Fruit fly (Drosophila melanogaster) whole organism, embryonic: Measurements from ENCODE around the gene CG13457.

Experiments
- B-H1 ChIP-seq: fragments of 200-800 bp; sonication (Bioruptor generic); IDR thresholded peaks from 3 replicates; pipeline ENCODE4 v1.3.6; 2022; ENCODE audit warnings: missing biosample characterization, missing genetic modification characterization
- BEAF-32 ChIP-seq: fragments of 200-800 bp; sonication (Bioruptor generic); optimal IDR thresholded peaks from 3 replicates; lab custom pipeline; 2017; ENCODE audit warnings: missing biosample characterization, missing genetic modification characterization, mild to moderate bottlenecking, moderate library complexity, missing genetic modification reagents
- CG10209 ChIP-seq: fragments of 200-800 bp; sonication (Bioruptor generic); optimal IDR thresholded peaks from 3 replicates; lab custom pipeline; 2017; ENCODE audit warnings: missing biosample characterization, mild to moderate bottlenecking, missing genetic modification characterization, missing genetic modification reagents
- CG11247 ChIP-seq: fragments of 200-800 bp; sonication (Bioruptor generic); IDR thresholded peaks from 2 replicates; pipeline ENCODE4 v1.3.6; 2022; ENCODE audit warnings: missing biosample characterization, missing genetic modification characterization
- CG11456 ChIP-seq: fragments of 200-800 bp; sonication (Bioruptor generic); IDR thresholded peaks from 3 replicates; pipeline ENCODE4 v1.3.6; 2022; ENCODE audit warnings: missing biosample characterization, missing genetic modification characterization
- CG11504 ChIP-seq: fragments of 200-800 bp; sonication (Bioruptor generic); optimal IDR thresholded peaks from 3 replicates; lab custom pipeline; 2019; ENCODE audit warnings: missing biosample characterization, mild to moderate bottlenecking, missing genetic modification characterization, moderate library complexity
- CG11560 ChIP-seq: fragments of 200-800 bp; sonication (Bioruptor generic); IDR thresholded peaks from 3 replicates; pipeline ENCODE4 v1.3.6; 2022; ENCODE audit warnings: missing biosample characterization, missing genetic modification characterization
- CG11695 ChIP-seq: fragments of 200-800 bp; sonication (Bioruptor generic); IDR thresholded peaks from 3 replicates; pipeline ENCODE4 v1.3.6; 2022; ENCODE audit warnings: missing biosample characterization, missing genetic modification characterization
- CG14667 ChIP-seq: fragments of 200-800 bp; sonication (Bioruptor generic); IDR thresholded peaks from 2 replicates; pipeline ENCODE4 v1.3.6; 2022; ENCODE audit warnings: missing biosample characterization, missing genetic modification characterization
- CG15073 ChIP-seq: fragments of 200-800 bp; sonication (Bioruptor generic); optimal IDR thresholded peaks from 2 replicates; lab custom pipeline; 2016; ENCODE audit warnings: missing biosample characterization, missing genetic modification characterization
- CG15269 ChIP-seq: fragments of 200-800 bp; sonication (Bioruptor generic); optimal IDR thresholded peaks from 2 replicates; lab custom pipeline; 2018; ENCODE audit warnings: missing biosample characterization, mild to moderate bottlenecking, missing genetic modification characterization, moderate library complexity
- CG16813 ChIP-seq: fragments of 200-800 bp; sonication (Bioruptor generic); IDR thresholded peaks from 3 replicates; pipeline ENCODE4 v1.3.6; 2022; ENCODE audit warnings: missing biosample characterization, missing genetic modification characterization; ENCODE audit not compliant: partially characterized antibody
- CG1832 ChIP-seq: fragments of 200-800 bp; sonication (Bioruptor generic); optimal IDR thresholded peaks from 2 replicates; lab custom pipeline; 2017; ENCODE audit warnings: missing biosample characterization, mild to moderate bottlenecking, missing genetic modification characterization, inconsistent platforms
- CG2202 ChIP-seq: fragments of 200-800 bp; sonication (Bioruptor generic); optimal IDR thresholded peaks from 2 replicates; lab custom pipeline; 2018; ENCODE audit warnings: missing biosample characterization, mild to moderate bottlenecking, missing genetic modification characterization
- CG2712 ChIP-seq: fragments of 200-800 bp; optimal IDR thresholded peaks from 3 replicates; lab custom pipeline; 2019; ENCODE audit warnings: missing biosample characterization, mild to moderate bottlenecking, missing genetic modification characterization, moderate library complexity
- CG3163 ChIP-seq: fragments of 200-800 bp; sonication (Bioruptor generic); optimal IDR thresholded peaks from 3 replicates; lab custom pipeline; 2016; ENCODE audit warnings: missing biosample characterization, missing genetic modification characterization
- CG33557 ChIP-seq: fragments of 200-800 bp; sonication (Bioruptor generic); optimal IDR thresholded peaks from 2 replicates; lab custom pipeline; 2019; ENCODE audit warnings: missing biosample characterization, mild to moderate bottlenecking, missing genetic modification characterization, moderate library complexity
- CG34376 ChIP-seq: fragments of 200-800 bp; sonication (Bioruptor generic); optimal IDR thresholded peaks from 2 replicates; lab custom pipeline; 2018; ENCODE audit warnings: missing biosample characterization, mild to moderate bottlenecking, missing genetic modification characterization
- CG3847 ChIP-seq: fragments of 200-800 bp; sonication (Bioruptor generic); IDR thresholded peaks from 2 replicates; pipeline ENCODE4 v1.3.6; 2022; ENCODE audit warnings: missing biosample characterization, missing genetic modification characterization
- CG6791 ChIP-seq: fragments of 200-800 bp; sonication (Bioruptor generic); IDR thresholded peaks from 3 replicates; pipeline ENCODE4 v1.3.6; 2022; ENCODE audit warnings: missing biosample characterization, missing genetic modification characterization; ENCODE audit not compliant: partially characterized antibody
- CG7745 ChIP-seq: fragments of 200-800 bp; sonication (Bioruptor generic); optimal IDR thresholded peaks from 2 replicates; lab custom pipeline; 2018; ENCODE audit warnings: missing biosample characterization, mild to moderate bottlenecking, missing genetic modification characterization, moderate library complexity
- CG9215 ChIP-seq: fragments of 200-800 bp; sonication (Bioruptor generic); IDR thresholded peaks from 2 replicates; pipeline ENCODE4 v1.3.6; 2022; ENCODE audit warnings: missing biosample characterization, missing genetic modification characterization
- Deaf1 ChIP-seq: fragments of 200-800 bp; optimal IDR thresholded peaks from 3 replicates; lab custom pipeline; 2019; ENCODE audit warnings: missing biosample characterization, mild to moderate bottlenecking, missing genetic modification characterization, moderate library complexity
- HmgZ ChIP-seq: fragments of 200-800 bp; sonication (Bioruptor generic); optimal IDR thresholded peaks from 2 replicates; lab custom pipeline; 2018; ENCODE audit warnings: missing biosample characterization, mild to moderate bottlenecking, missing genetic modification characterization
- Hmr ChIP-seq: fragments of 200-800 bp; sonication (Bioruptor generic); optimal IDR thresholded peaks from 3 replicates; lab custom pipeline; 2017; ENCODE audit warnings: mild to moderate bottlenecking, missing biosample characterization, missing genetic modification reagents, missing genetic modification characterization
- Hsf ChIP-seq: fragments of 200-800 bp; sonication (Bioruptor generic); optimal IDR thresholded peaks from 3 replicates; lab custom pipeline; 2016; ENCODE audit warnings: missing biosample characterization, missing genetic modification characterization
- Med ChIP-seq: fragments of 200-800 bp; sonication (Bioruptor generic); peaks from one replicate; lab custom pipeline; 2016; ENCODE audit warnings: missing biosample characterization, missing genetic modification characterization, mild to moderate bottlenecking, inconsistent platforms, moderate library complexity
- Opbp ChIP-seq: fragments of 200-800 bp; sonication (Bioruptor generic); IDR thresholded peaks from 3 replicates; pipeline ENCODE4 v1.3.6; 2022; ENCODE audit warnings: missing biosample characterization, missing genetic modification characterization; ENCODE audit not compliant: partially characterized antibody
- Ravus ChIP-seq: fragments of 200-800 bp; sonication (Bioruptor generic); IDR thresholded peaks from 2 replicates; pipeline ENCODE4 v1.3.6; 2022; ENCODE audit warnings: missing biosample characterization, missing genetic modification characterization
- Trl ChIP-seq, 3 experiments: fragments of >200 bp in 2 of 3; fragments of 200-800 bp in 1 of 3; sonication (Bioruptor generic) in 1 of 3; optimal IDR thresholded peaks; 2 replicates in 1 of 3; 3 replicates in 2 of 3; lab custom pipeline; 2016 to 2017; ENCODE audit warnings: missing biosample characterization in 1 of 3, missing genetic modification characterization in 1 of 3
- abd-A ChIP-seq: fragments of 200-800 bp; sonication (Bioruptor generic); optimal IDR thresholded peaks from 3 replicates; lab custom pipeline; 2019; ENCODE audit warnings: missing biosample characterization, mild to moderate bottlenecking, missing genetic modification characterization, moderate library complexity
- al ChIP-seq: fragments of 200-800 bp; sonication (Bioruptor generic); IDR thresholded peaks from 2 replicates; pipeline ENCODE4 v1.3.6; 2022; ENCODE audit warnings: missing biosample characterization, missing genetic modification characterization
- ase ChIP-seq: fragments of 200-800 bp; sonication (Bioruptor generic); IDR thresholded peaks from 3 replicates; pipeline ENCODE4 v1.3.6; 2022; ENCODE audit warnings: missing biosample characterization, missing genetic modification characterization
- bowl ChIP-seq: fragments of 200-800 bp; sonication (Bioruptor generic); IDR thresholded peaks from 2 replicates; pipeline ENCODE4 v1.3.6; 2022; ENCODE audit warnings: missing biosample characterization, missing genetic modification characterization
- chif ChIP-seq, 2 experiments: fragments of 200-800 bp; sonication (Bioruptor generic); optimal IDR thresholded peaks; 3 replicates each; lab custom pipeline; 2016; ENCODE audit warnings: missing biosample characterization in 2 of 2, missing genetic modification characterization in 2 of 2
- crol ChIP-seq: fragments of 200-800 bp; sonication (Bioruptor generic); IDR thresholded peaks from 2 replicates; pipeline ENCODE4 v1.3.6; 2022; ENCODE audit warnings: missing biosample characterization, missing genetic modification characterization
- fu2 ChIP-seq: fragments of 200-800 bp; sonication (Bioruptor generic); optimal IDR thresholded peaks from 2 replicates; lab custom pipeline; 2016; ENCODE audit warnings: missing biosample characterization, missing genetic modification characterization
- grau ChIP-seq: fragments of 200-800 bp; optimal IDR thresholded peaks from 3 replicates; lab custom pipeline; 2019; ENCODE audit warnings: missing biosample characterization, mild to moderate bottlenecking, missing genetic modification characterization, moderate library complexity
- gsb-n ChIP-seq: fragments of 200-800 bp; sonication (Bioruptor generic); optimal IDR thresholded peaks from 3 replicates; lab custom pipeline; 2018; ENCODE audit warnings: missing biosample characterization, mild to moderate bottlenecking, missing genetic modification characterization
- insv ChIP-seq, 2 experiments: fragments of 200-800 bp; sonication (Bioruptor generic); optimal IDR thresholded peaks; 3 replicates each; lab custom pipeline; 2016 to 2018; ENCODE audit warnings: missing biosample characterization in 2 of 2, missing genetic modification characterization in 2 of 2
- inv ChIP-seq: fragments of 200-800 bp; sonication (Bioruptor generic); IDR thresholded peaks from 2 replicates; pipeline ENCODE4 v1.3.6; 2022; ENCODE audit warnings: missing biosample characterization, missing genetic modification characterization; ENCODE audit not compliant: partially characterized antibody
- lbe ChIP-seq: fragments of 200-800 bp; sonication (Bioruptor generic); optimal IDR thresholded peaks from 2 replicates; lab custom pipeline; 2016; ENCODE audit warnings: missing biosample characterization, mild to moderate bottlenecking, missing genetic modification characterization
- otp ChIP-seq: fragments of 200-800 bp; sonication (Bioruptor generic); IDR thresholded peaks from 3 replicates; pipeline ENCODE4, ENCODE4 v1.3.6; 2022; ENCODE audit warnings: missing biosample characterization, missing genetic modification characterization
- rib ChIP-seq: fragments of 200-800 bp; sonication (Bioruptor generic); IDR thresholded peaks from 2 replicates; pipeline ENCODE4 v1.3.6; 2022; ENCODE audit warnings: missing biosample characterization, missing genetic modification characterization
- row ChIP-seq: fragments of 200-800 bp; sonication (Bioruptor generic); IDR thresholded peaks from 3 replicates; pipeline ENCODE4 v1.3.6; 2022; ENCODE audit warnings: missing biosample characterization, missing genetic modification characterization
- scrt ChIP-seq: fragments of 200-800 bp; sonication (Bioruptor generic); optimal IDR thresholded peaks from 2 replicates; lab custom pipeline; 2018; ENCODE audit warnings: missing biosample characterization, mild to moderate bottlenecking, missing genetic modification characterization, moderate library complexity
- sens ChIP-seq: fragments of 200-800 bp; sonication (Bioruptor generic); peaks from one replicate; lab custom pipeline; 2016; ENCODE audit warnings: missing biosample characterization, missing genetic modification characterization
- tx ChIP-seq: fragments of 200-800 bp; sonication (Bioruptor generic); optimal IDR thresholded peaks from 2 replicates; lab custom pipeline; 2016; ENCODE audit warnings: missing biosample characterization, missing genetic modification characterization
- zfh2 ChIP-seq: fragments of 200-800 bp; sonication (Bioruptor generic); optimal IDR thresholded peaks from 2 replicates; lab custom pipeline; 2016; ENCODE audit warnings: missing biosample characterization, missing genetic modification characterization

CG13457 gene

dm6 chr3L:15101639-15102413, 29.4 kb downstream of the CG13457 start (continued):
- TF ChIP-seq Hmr (GFP tag; lab: Kevin White, UChicago): no peak
- no peak for TF ChIP-seq CG14667 (GFP tag; lab: Robert Waterston, UW)
- no peak for TF ChIP-seq Hsf
- no peak for TF ChIP-seq inv (GFP tag; lab: Robert Waterston, UW)
- TF ChIP-seq HmgZ (tag; lab: Kevin White, UChicago): no peak
- TF ChIP-seq CG2712 (tag; lab: Kevin White, UChicago): peak; percentile 5
- TF ChIP-seq CG33557 (GFP tag; lab: Kevin White, UChicago): no peak
- TF ChIP-seq chif (GFP tag; optimal IDR thresholded peaks at IDR 0.05; lab: Kevin White, UChicago): no peak
- no peak for TF ChIP-seq Deaf1 (tag; lab: Kevin White, UChicago)
- TF ChIP-seq Med (GFP tag; lab: Kevin White, UChicago): peak; percentile 54
- TF ChIP-seq scrt (GFP tag; lab: Kevin White, UChicago): peak; percentile 80
- peak; percentile 23 for TF ChIP-seq CG11504
- no peak for TF ChIP-seq B-H1
- no peak for TF ChIP-seq Ravus
- no peak for TF ChIP-seq fu2
- TF ChIP-seq zfh2 (GFP tag; lab: Kevin White, UChicago): no peak
- peak; percentile 76 for TF ChIP-seq grau (tag; lab: Kevin White, UChicago)
- TF ChIP-seq Trl (optimal IDR thresholded peaks at IDR 0.05; lab: Kevin White, UChicago): peak; percentile 14 to 38
- TF ChIP-seq Trl (GFP tag; optimal IDR thresholded peaks at IDR 0.05; lab: Kevin White, UChicago): no peak
- peak; percentile 28 for TF ChIP-seq CG3163 (GFP tag; lab: Kevin White, UChicago)
- no peak for TF ChIP-seq CG2202 (tag; lab: Kevin White, UChicago)
- peak; percentile 25; the same call in 1 of the 3 replicates for TF ChIP-seq row (GFP tag; lab: Robert Waterston, UW)
- TF ChIP-seq insv (GFP tag; optimal IDR thresholded peaks at IDR 0.05; lab: Kevin White, UChicago): no peak
- no peak for TF ChIP-seq CG15073 (GFP tag; lab: Kevin White, UChicago)
- TF ChIP-seq CG1832 (GFP tag; lab: Kevin White, UChicago): no peak
- peak; percentile 66 for TF ChIP-seq gsb-n
- TF ChIP-seq sens (GFP tag; lab: Kevin White, UChicago): peak; percentile 45
- no peak for TF ChIP-seq CG16813 (GFP tag; lab: Robert Waterston, UW)
- no peak for TF ChIP-seq CG34376 (GFP tag; lab: Kevin White, UChicago)
- no peak for TF ChIP-seq CG11695 (GFP tag; lab: Robert Waterston, UW)
- no peak for TF ChIP-seq bowl
- TF ChIP-seq CG11247 (GFP tag; lab: Robert Waterston, UW): 0 out of 2 replicates have a peak, but pooled peaks have one; percentile 14
- TF ChIP-seq CG6791 (GFP tag; lab: Robert Waterston, UW): no peak
- peak; percentile 42 for TF ChIP-seq lbe
- TF ChIP-seq al (GFP tag; lab: Robert Waterston, UW): no peak
- TF ChIP-seq otp (GFP tag; lab: Robert Waterston, UW): no peak
- no peak for TF ChIP-seq CG11560 (tag; lab: Robert Waterston, UW)
- no peak for TF ChIP-seq CG7745 (tag; lab: Kevin White, UChicago)
- no peak for TF ChIP-seq tx (GFP tag; lab: Kevin White, UChicago)
- TF ChIP-seq Opbp (GFP tag; lab: Robert Waterston, UW): no peak
- no peak for TF ChIP-seq CG9215 (GFP tag; lab: Robert Waterston, UW)
- TF ChIP-seq abd-A (tag; lab: Kevin White, UChicago): peak; percentile 59
- no peak for TF ChIP-seq CG3847 (GFP tag; lab: Robert Waterston, UW)
- TF ChIP-seq rib (GFP tag; lab: Robert Waterston, UW): no peak
- TF ChIP-seq CG15269 (tag; lab: Kevin White, UChicago): no peak
- TF ChIP-seq CG10209 (GFP tag; lab: Kevin White, UChicago): no peak
- peak; percentile 80 for TF ChIP-seq crol (GFP tag; lab: Robert Waterston, UW)
- TF ChIP-seq CG11456 (GFP tag; lab: Robert Waterston, UW): no peak
- no peak for TF ChIP-seq BEAF-32 (GFP tag; lab: Kevin White, UChicago)
- no peak for TF ChIP-seq ase (GFP tag; lab: Robert Waterston, UW)
